Worm (Caenorhabditis elegans) whole organism, L4 larva: ENCODE results near the gene nas-25.

Experiments used
- F10B5.3 ChIP-seq: sonication (generic microtip); optimal IDR thresholded peaks from 2 replicates; lab custom pipeline; 2016; ENCODE audit warnings: mild to moderate bottlenecking, missing genetic modification characterization, missing compliant biosample characterization
- F26F4.8 ChIP-seq: fragments of 200-800 bp; sonication (Bioruptor generic); conservative IDR thresholded peaks from 2 replicates; pipeline ENCODE4 v1.3.6; 2022; ENCODE audit warnings: missing genetic modification characterization, missing compliant biosample characterization
- F37D6.2 ChIP-seq: sonication (generic microtip); optimal IDR thresholded peaks from 2 replicates; lab custom pipeline; 2016; ENCODE audit warnings: mild to moderate bottlenecking, missing genetic modification characterization, missing compliant biosample characterization
- T26A8.4 ChIP-seq: fragments of 200-800 bp; sonication (Bioruptor generic); IDR thresholded peaks from 2 replicates; pipeline ENCODE4 v1.3.6; 2022; ENCODE audit warnings: missing genetic modification characterization, missing compliant biosample characterization
- Y105C5A.15 ChIP-seq: fragments of 200-800 bp; sonication (Bioruptor generic); IDR thresholded peaks from 2 replicates; pipeline ENCODE4 v1.3.6; 2022; ENCODE audit warnings: missing genetic modification characterization, missing compliant biosample characterization
- Y48G9A.11 ChIP-seq: fragments of 200-800 bp; sonication (Bioruptor generic); IDR thresholded peaks from 2 replicates; pipeline ENCODE4 v1.3.6; 2022; ENCODE audit warnings: missing genetic modification reagents, missing genetic modification characterization, missing compliant biosample characterization
- Y5F2A.4 ChIP-seq: fragments of 200-800 bp; sonication (Bioruptor generic); optimal IDR thresholded peaks from 2 replicates; lab custom pipeline; 2018; ENCODE audit warnings: mild to moderate bottlenecking, missing genetic modification characterization, missing compliant biosample characterization
- ZK546.5 ChIP-seq, 2 experiments: sonication (generic microtip); optimal IDR thresholded peaks; 2 replicates each; lab custom pipeline; 2017; ENCODE audit warnings: missing biosample characterization in 2 of 2, missing genetic modification characterization in 2 of 2
- attf-4 ChIP-seq: sonication (generic microtip); optimal IDR thresholded peaks from 3 replicates; lab custom pipeline; 2017; ENCODE audit warnings: missing biosample characterization, missing genetic modification characterization
- ceh-28 ChIP-seq: fragments of 150-350 bp; optimal IDR thresholded peaks from 2 replicates; lab custom pipeline; 2014; ENCODE audit warnings: missing biosample characterization, missing genetic modification reagents, missing genetic modification characterization
- ceh-44 ChIP-seq: fragments of 200-800 bp; sonication (Bioruptor generic); IDR thresholded peaks from 2 replicates; pipeline ENCODE4 v1.3.6; 2022; ENCODE audit warnings: missing genetic modification reagents, missing genetic modification characterization, missing compliant biosample characterization
- ceh-62 ChIP-seq: sonication (generic microtip); optimal IDR thresholded peaks from 2 replicates; lab custom pipeline; 2017; ENCODE audit warnings: missing biosample characterization, missing genetic modification characterization
- ces-1 ChIP-seq: fragments of 150-350 bp; sonication (generic microtip); optimal IDR thresholded peaks from 4 replicates; lab custom pipeline; 2014; ENCODE audit warnings: missing biosample characterization, missing genetic modification reagents, missing genetic modification characterization
- daf-12 ChIP-seq: fragments of 150-350 bp; optimal IDR thresholded peaks from 2 replicates; lab custom pipeline; 2014; ENCODE audit warnings: missing biosample characterization, missing genetic modification reagents, missing genetic modification characterization
- daf-19 ChIP-seq: fragments of 200-800 bp; sonication (Bioruptor generic); conservative IDR thresholded peaks from 2 replicates; pipeline ENCODE4 v1.3.6; 2022; ENCODE audit warnings: missing genetic modification characterization, missing compliant biosample characterization
- daf-8 ChIP-seq: fragments of 200-800 bp; sonication (Bioruptor generic); IDR thresholded peaks from 2 replicates; pipeline ENCODE4 v1.3.6; 2022; ENCODE audit warnings: missing genetic modification characterization, missing compliant biosample characterization
- dmd-9 ChIP-seq: fragments of 200-800 bp; sonication (Bioruptor generic); IDR thresholded peaks from 2 replicates; pipeline ENCODE4 v1.3.6; 2022; ENCODE audit warnings: missing genetic modification reagents, missing genetic modification characterization, missing compliant biosample characterization
- dpl-1 ChIP-seq: fragments of 150-350 bp; optimal IDR thresholded peaks from 2 replicates; lab custom pipeline; 2014; ENCODE audit warnings: missing biosample characterization, missing genetic modification reagents, missing genetic modification characterization
- duxl-1 ChIP-seq: sonication (generic microtip); optimal IDR thresholded peaks from 2 replicates; lab custom pipeline; 2016; ENCODE audit warnings: mild to moderate bottlenecking, missing genetic modification characterization, moderate library complexity, missing compliant biosample characterization; ENCODE audit not compliant: poor library complexity
- dve-1 ChIP-seq: sonication (generic microtip); optimal IDR thresholded peaks from 2 replicates; lab custom pipeline; 2017; ENCODE audit warnings: antibody characterized with exemption, mild to moderate bottlenecking, missing genetic modification characterization, missing compliant biosample characterization; ENCODE audit not compliant: insufficient read depth
- egl-43 ChIP-seq: fragments of 200-800 bp; sonication (Bioruptor generic); IDR thresholded peaks from 2 replicates; pipeline ENCODE4 v1.3.6; 2022; ENCODE audit warnings: missing genetic modification reagents, missing genetic modification characterization, missing compliant biosample characterization
- fkh-10 ChIP-seq: fragments of 150-350 bp; optimal IDR thresholded peaks from 2 replicates; lab custom pipeline; 2014; ENCODE audit warnings: missing biosample characterization, missing genetic modification reagents, missing genetic modification characterization
- gei-8 ChIP-seq: fragments of 200-800 bp; sonication (Bioruptor generic); optimal IDR thresholded peaks from 2 replicates; lab custom pipeline; 2018; ENCODE audit warnings: mild to moderate bottlenecking, missing genetic modification characterization, missing compliant biosample characterization
- hlh-11 ChIP-seq: fragments of 200-800 bp; sonication (Bioruptor generic); optimal IDR thresholded peaks from 2 replicates; lab custom pipeline; 2018; ENCODE audit warnings: mild to moderate bottlenecking, missing genetic modification characterization, missing compliant biosample characterization
- lim-7 ChIP-seq: fragments of 200-800 bp; sonication (Bioruptor generic); IDR thresholded peaks from 2 replicates; pipeline ENCODE4 v1.3.6; 2022; ENCODE audit warnings: missing genetic modification characterization, missing compliant biosample characterization
- lin-13 ChIP-seq: fragments of 150-350 bp; optimal IDR thresholded peaks from 2 replicates; lab custom pipeline; 2014; ENCODE audit warnings: missing biosample characterization, missing genetic modification reagents, missing genetic modification characterization
- lin-29 ChIP-seq: fragments of 200-800 bp; sonication (Bioruptor generic); IDR thresholded peaks from 2 replicates; pipeline ENCODE4 v1.3.6; 2022; ENCODE audit warnings: missing genetic modification reagents, missing genetic modification characterization, missing compliant biosample characterization
- lin-39 ChIP-seq: fragments of 150-350 bp; optimal IDR thresholded peaks from 2 replicates; lab custom pipeline; 2014; ENCODE audit warnings: missing biosample characterization, missing genetic modification reagents, missing genetic modification characterization
- lsy-2 ChIP-seq, 2 experiments: fragments of 150-350 bp in 1 of 2; sonication (generic microtip) in 1 of 2; optimal IDR thresholded peaks; 2 replicates each; lab custom pipeline; 2014 to 2017; ENCODE audit warnings: missing biosample characterization in 2 of 2, missing genetic modification characterization in 2 of 2
- madf-9 ChIP-seq: fragments of 200-800 bp; sonication (Bioruptor generic); conservative IDR thresholded peaks from 2 replicates; pipeline ENCODE4 v1.3.6; 2022; ENCODE audit warnings: missing genetic modification reagents, missing genetic modification characterization, missing compliant biosample characterization
- mdl-1 ChIP-seq, 2 experiments: fragments of 150-350 bp in 1 of 2; sonication (generic microtip) in 1 of 2; optimal IDR thresholded peaks; 2 replicates each; lab custom pipeline; 2014 to 2017; ENCODE audit warnings: missing biosample characterization in 2 of 2, missing genetic modification characterization in 2 of 2
- mep-1 ChIP-seq: fragments of 150-350 bp; sonication (generic microtip); optimal IDR thresholded peaks from 3 replicates; lab custom pipeline; 2014; ENCODE audit warnings: missing biosample characterization, missing genetic modification characterization
- mes-2 ChIP-seq: sonication (generic microtip); optimal IDR thresholded peaks from 2 replicates; lab custom pipeline; 2016; ENCODE audit warnings: missing genotype, mild to moderate bottlenecking, missing genetic modification characterization, missing compliant biosample characterization; ENCODE audit not compliant: poor library complexity, severe bottlenecking
- nhr-10 ChIP-seq: fragments of 150-350 bp; optimal IDR thresholded peaks from 2 replicates; lab custom pipeline; 2014; ENCODE audit warnings: missing biosample characterization, missing genetic modification characterization
- nhr-102 ChIP-seq: sonication (generic microtip); optimal IDR thresholded peaks from 2 replicates; lab custom pipeline; 2016; ENCODE audit warnings: mild to moderate bottlenecking, missing genetic modification characterization, moderate library complexity, missing compliant biosample characterization
- nhr-25 ChIP-seq: sonication (generic microtip); optimal IDR thresholded peaks from 2 replicates; lab custom pipeline; 2017; ENCODE audit warnings: missing genetic modification characterization, mild to moderate bottlenecking, missing compliant biosample characterization, antibody characterized with exemption, moderate library complexity, borderline replicate concordance; ENCODE audit not compliant: insufficient read depth
- nhr-28 ChIP-seq: fragments of 150-350 bp; optimal IDR thresholded peaks from 2 replicates; lab custom pipeline; 2014; ENCODE audit warnings: missing biosample characterization, missing genetic modification characterization
- nhr-76 ChIP-seq: fragments of 150-350 bp; optimal IDR thresholded peaks from 2 replicates; lab custom pipeline; 2014; ENCODE audit warnings: missing biosample characterization, missing genetic modification characterization
- pha-4 ChIP-seq, 2 experiments: fragments of 150-350 bp in 1 of 2; fragments of 200-800 bp in 1 of 2; sonication (Bioruptor generic) in 1 of 2; IDR thresholded peaks in 1 of 2; optimal IDR thresholded peaks in 1 of 2; 2 replicates each; pipeline versions ENCODE4 v1.3.6 to Lab custom; 2014 to 2022; ENCODE audit warnings: missing genetic modification characterization in 2 of 2, missing genetic modification reagents in 2 of 2, missing biosample characterization in 1 of 2, missing compliant biosample characterization in 1 of 2
- saeg-2 ChIP-seq: fragments of 200-800 bp; sonication (Bioruptor generic); IDR thresholded peaks from 2 replicates; pipeline ENCODE4 v1.3.6; 2022; ENCODE audit warnings: missing genetic modification reagents, missing genetic modification characterization, missing compliant biosample characterization
- skn-1 ChIP-seq: fragments of 150-350 bp; optimal IDR thresholded peaks from 2 replicates; lab custom pipeline; 2014; ENCODE audit warnings: missing biosample characterization, missing genetic modification characterization
- spr-3 ChIP-seq: fragments of 200-800 bp; sonication (Bioruptor generic); optimal IDR thresholded peaks from 2 replicates; lab custom pipeline; 2018; ENCODE audit warnings: mild to moderate bottlenecking, missing genetic modification characterization, missing compliant biosample characterization
- tag-97 ChIP-seq: fragments of 200-800 bp; sonication (Bioruptor generic); IDR thresholded peaks from 2 replicates; pipeline ENCODE4 v1.3.6; 2022; ENCODE audit warnings: missing genetic modification characterization, missing compliant biosample characterization
- tra-1 ChIP-seq: fragments of 200-800 bp; sonication (Bioruptor generic); IDR thresholded peaks from 2 replicates; pipeline ENCODE4 v1.3.6; 2022; ENCODE audit warnings: missing genetic modification reagents, missing genetic modification characterization, missing compliant biosample characterization
- unc-39 ChIP-seq: sonication (generic microtip); optimal IDR thresholded peaks from 2 replicates; lab custom pipeline; 2017; ENCODE audit warnings: missing biosample characterization, missing genetic modification characterization
- zfp-2 ChIP-seq: sonication (generic microtip); optimal IDR thresholded peaks from 2 replicates; lab custom pipeline; 2016; ENCODE audit warnings: mild to moderate bottlenecking, missing genetic modification characterization, missing compliant biosample characterization
- zfp-3 ChIP-seq: fragments of 200-800 bp; sonication (Bioruptor generic); conservative IDR thresholded peaks from 2 replicates; pipeline ENCODE4 v1.3.6; 2022; ENCODE audit warnings: missing genetic modification reagents, missing genetic modification characterization, missing compliant biosample characterization
- zip-11 ChIP-seq: fragments of 200-800 bp; sonication (Bioruptor generic); IDR thresholded peaks from 2 replicates; pipeline ENCODE4 v1.3.6; 2022; ENCODE audit warnings: missing genetic modification characterization, missing compliant biosample characterization
- ztf-11 ChIP-seq: fragments of 150-350 bp; optimal IDR thresholded peaks from 2 replicates; lab custom pipeline; 2014; ENCODE audit warnings: missing biosample characterization, missing genetic modification characterization
- ztf-7 ChIP-seq: fragments of 150-350 bp; optimal IDR thresholded peaks from 2 replicates; lab custom pipeline; 2014; ENCODE audit warnings: missing biosample characterization, missing genetic modification characterization

The nas-25 gene

DNA sequence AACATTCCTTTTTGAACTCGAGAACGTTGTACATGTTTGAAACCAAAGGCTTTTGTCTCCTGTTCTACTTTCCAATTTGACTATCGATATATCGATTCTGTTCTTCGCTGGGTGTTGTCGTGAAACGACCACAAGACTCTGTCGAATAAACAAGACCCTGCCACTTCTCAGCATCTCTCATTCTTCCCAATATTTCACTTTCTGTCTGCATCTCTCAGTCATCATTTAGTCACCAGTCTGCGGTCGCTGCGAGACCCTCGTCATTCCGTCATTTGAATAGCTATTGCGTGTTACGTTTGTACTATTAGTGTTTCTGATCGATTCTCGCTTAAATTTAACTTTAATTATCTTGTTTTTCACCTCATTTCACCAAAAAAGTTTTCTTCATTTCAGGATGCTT lies 38.5 kb upstream of the nas-25 start (continued):
- TF ChIP-seq F37D6.2 (tag; lab: Kevin White, UChicago) (peak; percentile 58), Y5F2A.4 (GFP tag; lab: Kevin White, UChicago) (no peak), zip-11 (GFP tag; lab: Robert Waterston, UW) (no peak), dmd-9 (no peak), mep-1 (tag; lab: Kevin White, UChicago) (peak; percentile 88), attf-4 (tag; lab: Kevin White, UChicago) (no peak), zfp-3 (GFP tag; lab: Robert Waterston, UW) (peak; percentile 86), nhr-28 (tag; lab: Kevin White, UChicago) (peak; percentile 89), nhr-76 (tag; lab: Kevin White, UChicago) (peak; percentile 20), saeg-2 (GFP tag; lab: Robert Waterston, UW) (no peak; the same call in 1 of the 2 replicates), ztf-7 (tag; lab: Kevin White, UChicago) (peak; percentile 78), madf-9 (GFP tag; lab: Robert Waterston, UW) (peak; percentile 50; the same call in 1 of the 2 replicates), tra-1 (peak; percentile 88), nhr-102 (tag; lab: Kevin White, UChicago) (peak; percentile 75), T26A8.4 (GFP tag; lab: Robert Waterston, UW) (peak; percentile 91), skn-1 (tag; lab: Kevin White, UChicago) (peak; percentile 75), ceh-28 (tag; lab: Kevin White, UChicago) (peak; percentile 86), nhr-25 (tag; lab: Kevin White, UChicago) (peak; percentile 83), daf-8 (GFP tag; lab: Robert Waterston, UW) (no peak), fkh-10 (GFP tag; lab: Kevin White, UChicago) (peak; percentile 67), pha-4 (GFP tag; IDR thresholded peaks at IDR 0.05; lab: Robert Waterston, UW) (peak; percentile 62), pha-4 (tag; optimal IDR thresholded peaks at IDR 0.05; lab: Kevin White, UChicago) (peak; percentile 95), gei-8 (GFP tag; lab: Kevin White, UChicago) (no peak), egl-43 (GFP tag; lab: Robert Waterston, UW) (peak; percentile 81; the same call in 1 of the 2 replicates), lin-29 (peak; percentile 51; the same call in 1 of the 2 replicates), mdl-1 (tag; optimal IDR thresholded peaks at IDR 0.05; lab: Kevin White, UChicago) (peak in 1 of 2 experiments; percentile 83), spr-3 (no peak), dpl-1 (GFP tag; lab: Kevin White, UChicago) (peak; percentile 78), lim-7 (no peak), ceh-44 (GFP tag; lab: Robert Waterston, UW) (no peak), dve-1 (tag; lab: Kevin White, UChicago) (peak; percentile 97), lin-39 (tag; lab: Kevin White, UChicago) (no peak), lin-13 (peak; percentile 59), daf-19 (GFP tag; lab: Robert Waterston, UW) (peak; percentile 79), F26F4.8 (GFP tag; lab: Robert Waterston, UW) (no peak), daf-12 (tag; lab: Kevin White, UChicago) (no peak), F10B5.3 (no peak), hlh-11 (tag; lab: Kevin White, UChicago) (peak; percentile 94), ztf-11 (tag; lab: Kevin White, UChicago) (no peak), Y105C5A.15 (GFP tag; lab: Robert Waterston, UW) (no peak), nhr-10 (tag; lab: Kevin White, UChicago) (no peak), ces-1 (no peak), ceh-62 (no peak), Y48G9A.11 (GFP tag; lab: Robert Waterston, UW) (no peak), duxl-1 (tag; lab: Kevin White, UChicago) (peak; percentile 77), mes-2 (peak; percentile 88), zfp-2 (peak; percentile 61), lsy-2 (tag; optimal IDR thresholded peaks at IDR 0.05; lab: Kevin White, UChicago) (peak; percentile 74 to 94), tag-97 (GFP tag; lab: Robert Waterston, UW) (no peak), unc-39 (no peak), ZK546.5 (tag; optimal IDR thresholded peaks at IDR 0.05; lab: Kevin White, UChicago) (peak in 1 of 2 experiments; percentile 22)
